Worm (Caenorhabditis elegans) whole organism, L3 larva: ENCODE results near the gene Y62E10A.24.

Source experiments
- R02D3.7 ChIP-seq: fragments of 150-350 bp; optimal IDR thresholded peaks from 2 replicates; lab custom pipeline; 2014; ENCODE audit warnings: missing biosample characterization, missing genetic modification characterization
- ZK546.5 ChIP-seq: sonication (generic microtip); optimal IDR thresholded peaks from 2 replicates; lab custom pipeline; 2017; ENCODE audit warnings: missing biosample characterization, missing genetic modification characterization
- aly-2 ChIP-seq: fragments of 150-350 bp; optimal IDR thresholded peaks from 2 replicates; lab custom pipeline; 2014; ENCODE audit warnings: missing biosample characterization, missing genetic modification characterization
- ama-1 ChIP-seq: fragments of 150-350 bp; optimal IDR thresholded peaks from 2 replicates; lab custom pipeline; 2018
- ceh-16 ChIP-seq: sonication (generic microtip); optimal IDR thresholded peaks from 2 replicates; lab custom pipeline; 2017; ENCODE audit warnings: missing biosample characterization, missing genetic modification characterization
- ceh-28 ChIP-seq: fragments of 150-350 bp; optimal IDR thresholded peaks from 2 replicates; lab custom pipeline; 2014; ENCODE audit warnings: missing biosample characterization, missing genetic modification reagents, missing genetic modification characterization
- ceh-82 ChIP-seq: fragments of 150-350 bp; optimal IDR thresholded peaks from 2 replicates; lab custom pipeline; 2014; ENCODE audit warnings: missing biosample characterization, missing genetic modification characterization
- daf-12 ChIP-seq: fragments of 150-350 bp; optimal IDR thresholded peaks from 2 replicates; lab custom pipeline; 2014; ENCODE audit warnings: missing biosample characterization, missing genetic modification reagents, missing genetic modification characterization
- egl-27 ChIP-seq: sonication (generic microtip); optimal IDR thresholded peaks from 4 replicates; lab custom pipeline; 2017; ENCODE audit warnings: missing biosample characterization, missing genetic modification reagents, missing genetic modification characterization
- elt-1 ChIP-seq: fragments of 150-350 bp; optimal IDR thresholded peaks from 2 replicates; lab custom pipeline; 2014; ENCODE audit warnings: missing biosample characterization, missing genetic modification characterization
- elt-2 ChIP-seq: sonication (generic microtip); optimal IDR thresholded peaks from 2 replicates; lab custom pipeline; 2016; ENCODE audit warnings: missing genetic modification reagents, mild to moderate bottlenecking, missing genetic modification characterization, missing compliant biosample characterization
- elt-3 ChIP-seq, 3 experiments: fragments of 150-350 bp in 1 of 3; sonication (generic microtip) in 2 of 3; optimal IDR thresholded peaks; 2 replicates in 2 of 3; 4 replicates in 1 of 3; lab custom pipeline; 2014 to 2017; ENCODE audit warnings: missing biosample characterization in 3 of 3, missing genetic modification characterization in 3 of 3
- eor-1 ChIP-seq, 2 experiments: fragments of 150-350 bp; optimal IDR thresholded peaks; 2 replicates each; lab custom pipeline; 2014 to 2018; ENCODE audit warnings: missing biosample characterization in 2 of 2, missing genetic modification characterization in 2 of 2
- fkh-2 ChIP-seq: fragments of 150-350 bp; optimal IDR thresholded peaks from 2 replicates; lab custom pipeline; 2014; ENCODE audit warnings: missing biosample characterization, missing genetic modification reagents, missing genetic modification characterization
- fos-1 ChIP-seq: fragments of 150-350 bp; optimal IDR thresholded peaks from 2 replicates; lab custom pipeline; 2014; ENCODE audit warnings: missing biosample characterization, missing genetic modification characterization
- hmg-11 ChIP-seq: sonication (generic microtip); optimal IDR thresholded peaks from 2 replicates; lab custom pipeline; 2016; ENCODE audit warnings: missing genetic modification characterization, missing compliant biosample characterization
- jun-1 ChIP-seq: fragments of 150-350 bp; optimal IDR thresholded peaks from 2 replicates; lab custom pipeline; 2014; ENCODE audit warnings: missing biosample characterization, missing genetic modification reagents, missing genetic modification characterization
- lin-39 ChIP-seq: fragments of 150-350 bp; optimal IDR thresholded peaks from 2 replicates; lab custom pipeline; 2018; ENCODE audit warnings: missing biosample characterization, missing genetic modification reagents, missing genetic modification characterization
- mml-1 ChIP-seq: fragments of 150-350 bp; sonication (generic microtip); optimal IDR thresholded peaks from 3 replicates; lab custom pipeline; 2014; ENCODE audit warnings: missing biosample characterization, missing genetic modification characterization
- nhr-11 ChIP-seq: fragments of 150-350 bp; optimal IDR thresholded peaks from 2 replicates; lab custom pipeline; 2014; ENCODE audit warnings: missing biosample characterization, missing genetic modification characterization
- nhr-237 ChIP-seq: fragments of 150-350 bp; optimal IDR thresholded peaks from 2 replicates; lab custom pipeline; 2014; ENCODE audit warnings: missing biosample characterization, missing genetic modification characterization
- nhr-25 ChIP-seq: sonication (generic microtip); optimal IDR thresholded peaks from 2 replicates; lab custom pipeline; 2017; ENCODE audit warnings: missing biosample characterization, missing genetic modification characterization
- nhr-28 ChIP-seq: fragments of 150-350 bp; optimal IDR thresholded peaks from 2 replicates; lab custom pipeline; 2014; ENCODE audit warnings: missing biosample characterization, missing genetic modification characterization
- nhr-43 ChIP-seq: sonication (generic microtip); optimal IDR thresholded peaks from 2 replicates; lab custom pipeline; 2016; ENCODE audit warnings: mild to moderate bottlenecking, missing genetic modification characterization, missing compliant biosample characterization; ENCODE audit not compliant: poor library complexity, severe bottlenecking
- nhr-67 ChIP-seq: fragments of 150-350 bp; optimal IDR thresholded peaks from 2 replicates; lab custom pipeline; 2014; ENCODE audit warnings: missing biosample characterization, missing genetic modification characterization
- nhr-76 ChIP-seq: fragments of 150-350 bp; sonication (generic microtip); optimal IDR thresholded peaks from 5 replicates; lab custom pipeline; 2014; ENCODE audit warnings: missing biosample characterization, missing genetic modification characterization
- nhr-77 ChIP-seq: fragments of 150-350 bp; optimal IDR thresholded peaks from 2 replicates; lab custom pipeline; 2014; ENCODE audit warnings: missing biosample characterization, missing genetic modification characterization
- pha-4 ChIP-seq: fragments of 150-350 bp; optimal IDR thresholded peaks from 2 replicates; lab custom pipeline; 2014; ENCODE audit warnings: missing biosample characterization, missing genetic modification reagents, missing genetic modification characterization
- pqm-1 ChIP-seq: fragments of 150-350 bp; optimal IDR thresholded peaks from 2 replicates; lab custom pipeline; 2017; ENCODE audit warnings: missing biosample characterization, missing genetic modification characterization, inconsistent platforms
- skn-1 ChIP-seq: fragments of 150-350 bp; optimal IDR thresholded peaks from 2 replicates; lab custom pipeline; 2014; ENCODE audit warnings: missing biosample characterization, missing genetic modification characterization
- unc-62 ChIP-seq: fragments of 150-350 bp; sonication (generic microtip); optimal IDR thresholded peaks from 4 replicates; lab custom pipeline; 2014; ENCODE audit warnings: missing biosample characterization, missing genetic modification reagents, missing genetic modification characterization

The Y62E10A.24 gene

ce11 chrIV:13323823-13324359 is 46.6 kb upstream of the Y62E10A.24 start, which contains the start of gene fat-2:
TSS of gene fat-2 (plus strand) at chrIV:13323873.
- TF ChIP-seq nhr-67 (tag; lab: Kevin White, UChicago): no peak
- TF ChIP-seq nhr-76 (tag; lab: Kevin White, UChicago): no peak
- TF ChIP-seq hmg-11 (tag; lab: Kevin White, UChicago): no peak
- TF ChIP-seq egl-27 (tag; lab: Kevin White, UChicago): no peak
- TF ChIP-seq ceh-28 (tag; lab: Kevin White, UChicago): no peak
- TF ChIP-seq ceh-16 (tag; lab: Kevin White, UChicago): no peak
- TF ChIP-seq eor-1 (tag; optimal IDR thresholded peaks at IDR 0.05; lab: Kevin White, UChicago): no peak
- no peak for TF ChIP-seq nhr-25
- TF ChIP-seq mml-1: no peak
- no peak for TF ChIP-seq nhr-77 (tag; lab: Kevin White, UChicago)
- no peak for TF ChIP-seq elt-3 (tag; optimal IDR thresholded peaks at IDR 0.05; lab: Kevin White, UChicago)
- TF ChIP-seq daf-12: no peak
- TF ChIP-seq elt-1: no peak
- TF ChIP-seq skn-1 (tag; lab: Kevin White, UChicago): no peak

- no peak for TF ChIP-seq ama-1 (lab: Kevin White, UChicago)
- TF ChIP-seq fos-1: no peak
- no peak for TF ChIP-seq ceh-82
- TF ChIP-seq lin-39 (tag; lab: Kevin White, UChicago): no peak
- no peak for TF ChIP-seq nhr-11 (tag; lab: Kevin White, UChicago)
- no peak for TF ChIP-seq nhr-237 (tag; lab: Kevin White, UChicago)
- peak; percentile 69 for TF ChIP-seq jun-1
- TF ChIP-seq elt-2 (tag; lab: Kevin White, UChicago): peak; percentile 98
- TF ChIP-seq unc-62 (GFP tag; lab: Kevin White, UChicago): no peak
- no peak for TF ChIP-seq nhr-25
- TF ChIP-seq ZK546.5 (tag; lab: Kevin White, UChicago): no peak
- TF ChIP-seq nhr-43 (tag; lab: Kevin White, UChicago): no peak
- TF ChIP-seq pha-4 (tag; lab: Kevin White, UChicago): peak; percentile 49
- no peak for TF ChIP-seq nhr-28
- peak; percentile 95 for TF ChIP-seq pqm-1 (tag; lab: Kevin White, UChicago)
- no peak for TF ChIP-seq hmg-11 (tag; lab: Kevin White, UChicago)
Measured at ce11 chrIV:13327064-13327463, 43.4 kb upstream of the Y62E10A.24 start.

ce11 chrIV:13328059-13328458 is 42.5 kb upstream of the Y62E10A.24 start, which contains the start of gene far-6:
TSS of gene far-6 (plus strand) at chrIV:13328359.
- no peak for TF ChIP-seq ama-1 (lab: Kevin White, UChicago)
- no peak for TF ChIP-seq aly-2 (tag; lab: Kevin White, UChicago)
- no peak for TF ChIP-seq hmg-11 (tag; lab: Kevin White, UChicago)
- no peak for TF ChIP-seq fkh-2 (tag; lab: Kevin White, UChicago)
- TF ChIP-seq nhr-77 (tag; lab: Kevin White, UChicago): no peak
- TF ChIP-seq ceh-82: no peak
- TF ChIP-seq nhr-11 (tag; lab: Kevin White, UChicago): no peak
- TF ChIP-seq R02D3.7 (tag; lab: Kevin White, UChicago): no peak
- no peak for TF ChIP-seq nhr-76 (tag; lab: Kevin White, UChicago)
- no peak for TF ChIP-seq daf-12
- no peak for TF ChIP-seq elt-1

ce11 chrIV:13330547-13330946 is 40.0 kb upstream of the Y62E10A.24 start:
- no peak for TF ChIP-seq aly-2 (tag; lab: Kevin White, UChicago)
- peak; percentile 50 for TF ChIP-seq pha-4 (tag; lab: Kevin White, UChicago)

- TF ChIP-seq pha-4 (tag; lab: Kevin White, UChicago): peak; percentile 28
- TF ChIP-seq ama-1 (lab: Kevin White, UChicago): no peak
- TF ChIP-seq, all 47 proteins: peak for 1
Measured at ce11 chrIV:13331285-13331684, 39.2 kb upstream of the Y62E10A.24 start, which contains the start of gene pqn-74. TSS of gene pqn-74 (minus strand) at chrIV:13331406.

ce11 chrIV:13334287-13334686 is 36.2 kb upstream of the Y62E10A.24 start:
- TF ChIP-seq pqm-1 (tag; lab: Kevin White, UChicago): peak; percentile 49
- TF ChIP-seq elt-2 (tag; lab: Kevin White, UChicago): peak; percentile 76
- no peak for TF ChIP-seq elt-1
- TF ChIP-seq pha-4 (tag; lab: Kevin White, UChicago): peak; percentile 61
